Fruit fly (Drosophila melanogaster): ENCODE results near the gene Acbp4.

The Acbp4 gene

dm6 chr3L:7155522-7155978 lies 27.5 kb upstream of the Acbp4 start (continued):
- TF ChIP-seq caup (GFP tag; optimal IDR thresholded peaks at IDR 0.05; ENCODE audit: severe bottlenecking) (no peak), ac (GFP tag; optimal IDR thresholded peaks at IDR 0.05) (no peak), CG16813 (GFP tag; IDR thresholded peaks at IDR 0.05; ENCODE audit: partially characterized antibody) (no peak), CG11247 (GFP tag; IDR thresholded peaks at IDR 0.05) (no peak), Poxn (GFP tag; IDR thresholded peaks at IDR 0.05) (no peak), CG12236 (GFP tag; optimal IDR thresholded peaks at IDR 0.05) (no peak), oc (tag; optimal IDR thresholded peaks at IDR 0.05) (no peak), bab2 (GFP tag; optimal IDR thresholded peaks at IDR 0.05) (no peak), gem (tag; optimal IDR thresholded peaks at IDR 0.05) (peak; percentile 57), prd (optimal IDR thresholded peaks at IDR 0.05) (no peak), prd (GFP tag; IDR thresholded peaks at IDR 0.05) (no peak), CG15514 (GFP tag; optimal IDR thresholded peaks at IDR 0.05) (no peak), CG14441 (GFP tag; IDR thresholded peaks at IDR 0.05) (no peak), Jarid2 (GFP tag; optimal IDR thresholded peaks at IDR 0.05) (no peak), CG6791 (GFP tag; IDR thresholded peaks at IDR 0.05; ENCODE audit: partially characterized antibody) (no peak), CG1529 (GFP tag; optimal IDR thresholded peaks at IDR 0.05) (no peak), Hand (GFP tag; optimal IDR thresholded peaks at IDR 0.05) (no peak), ewg (GFP tag; optimal IDR thresholded peaks at IDR 0.05) (no peak), Nf-YC (tag; optimal IDR thresholded peaks at IDR 0.05) (peak; percentile 1), en (GFP tag; optimal IDR thresholded peaks at IDR 0.05) (no peak), CG9215 (GFP tag; IDR thresholded peaks at IDR 0.05) (no peak), Hr78 (GFP tag; optimal IDR thresholded peaks at IDR 0.05) (no peak), Sox100B (GFP tag; optimal IDR thresholded peaks at IDR 0.05) (peak; percentile 32), pita (GFP tag; optimal IDR thresholded peaks at IDR 0.05) (no peak), sqz (GFP tag; optimal IDR thresholded peaks at IDR 0.05) (no peak), Nf-YA (GFP tag; IDR thresholded peaks at IDR 0.05) (no peak), Bdp1 (GFP tag; optimal IDR thresholded peaks at IDR 0.05) (no peak), psq (GFP tag; optimal IDR thresholded peaks at IDR 0.05) (no peak), CG9876 (GFP tag; optimal IDR thresholded peaks at IDR 0.05) (no peak), schlank (tag; optimal IDR thresholded peaks at IDR 0.05) (no peak), Optix (GFP tag; IDR thresholded peaks at IDR 0.05) (no peak), h (optimal IDR thresholded peaks at IDR 0.05) (no peak), CG7556 (GFP tag; optimal IDR thresholded peaks at IDR 0.05) (peak; percentile 72), CG10543 (GFP tag; optimal IDR thresholded peaks at IDR 0.05) (no peak), CG1792 (GFP tag; optimal IDR thresholded peaks at IDR 0.05) (no peak), CG6683 (GFP tag; optimal IDR thresholded peaks at IDR 0.05) (no peak), Dip3 (GFP tag; optimal IDR thresholded peaks at IDR 0.05) (no peak), CG12659 (GFP tag; optimal IDR thresholded peaks at IDR 0.05) (peak; percentile 5), dmrt11E (tag; optimal IDR thresholded peaks at IDR 0.05) (peak; percentile 24), bbx (GFP tag; IDR thresholded peaks at IDR 0.05; ENCODE audit: partially characterized antibody) (no peak), tll (GFP tag; optimal IDR thresholded peaks at IDR 0.05) (no peak), CG3407 (GFP tag; optimal IDR thresholded peaks at IDR 0.05) (no peak), CG10431 (GFP tag; optimal IDR thresholded peaks at IDR 0.05) (no peak), CG7839 (tag; optimal IDR thresholded peaks at IDR 0.05) (peak; percentile 47), CG4617 (GFP tag; optimal IDR thresholded peaks at IDR 0.05; ENCODE audit: borderline replicate concordance) (no peak), Camta (GFP tag; optimal IDR thresholded peaks at IDR 0.05) (no peak), dysf (GFP tag; IDR thresholded peaks at IDR 0.05) (no peak), knrl (GFP tag; IDR thresholded peaks at IDR 0.05; ENCODE audit: partially characterized antibody) (no peak), lab (GFP tag; optimal IDR thresholded peaks at IDR 0.05) (peak; percentile 33), CG18262 (tag; optimal IDR thresholded peaks at IDR 0.05) (peak; percentile 69)

Data from whole organism, embryonic.